Fruit fly (Drosophila melanogaster): ENCODE data around the gene Npl4.

The Npl4 gene

dm6 chr3R:25661531-25662193, 37.2 kb upstream of the Npl4 start, which contains the start of gene RASSF8 (continued):
- no peak for TF ChIP-seq CG4328 (GFP tag; optimal IDR thresholded peaks at IDR 0.05)
- no peak for TF ChIP-seq jumu (GFP tag; optimal IDR thresholded peaks at IDR 0.05)
- peak; percentile 57 for TF ChIP-seq CoRest (tag; optimal IDR thresholded peaks at IDR 0.05)
- peak; percentile 20 for TF ChIP-seq Elba2 (GFP tag; optimal IDR thresholded peaks at IDR 0.05)
- TF ChIP-seq bab2 (GFP tag; optimal IDR thresholded peaks at IDR 0.05) = peak; percentile 29
- TF ChIP-seq nerfin-2 (GFP tag; IDR thresholded peaks at IDR 0.05; ENCODE audit: partially characterized antibody) = peak; percentile 54
- peak; percentile 60 for TF ChIP-seq HLH54F (GFP tag; optimal IDR thresholded peaks at IDR 0.05)
- peak; percentile 22 for TF ChIP-seq CG8944 (GFP tag; optimal IDR thresholded peaks at IDR 0.05)
- TF ChIP-seq CG4820 (GFP tag; optimal IDR thresholded peaks at IDR 0.05) = peak; percentile 17
- peak; percentile 46 for TF ChIP-seq kah (GFP tag; optimal IDR thresholded peaks at IDR 0.05)
- no peak for TF ChIP-seq CrebB (tag; optimal IDR thresholded peaks at IDR 0.05)
- TF ChIP-seq Sin3A (optimal IDR thresholded peaks at IDR 0.05) = peak; percentile 41
- no peak for TF ChIP-seq CG10462 (GFP tag; optimal IDR thresholded peaks at IDR 0.05)
- TF ChIP-seq ind (GFP tag; optimal IDR thresholded peaks at IDR 0.05) = peak; percentile 18
- TF ChIP-seq CG15696 (tag; optimal IDR thresholded peaks at IDR 0.05) = no peak
- TF ChIP-seq zen2 (GFP tag; IDR thresholded peaks at IDR 0.05; ENCODE audit: partially characterized antibody) = peak; percentile 7; the same call in 1 of the 3 replicates
- TF ChIP-seq CG14965 (GFP tag; optimal IDR thresholded peaks at IDR 0.05; ENCODE audit: borderline replicate concordance) = no peak
- TF ChIP-seq CG11093 (GFP tag; IDR thresholded peaks at IDR 0.05) = no peak
- TF ChIP-seq Doc3 (GFP tag; IDR thresholded peaks at IDR 0.05; ENCODE audit: partially characterized antibody) = peak; percentile 52; the same call in 1 of the 3 replicates
- TF ChIP-seq CG3726 (GFP tag; IDR thresholded peaks at IDR 0.05) = no peak
- TF ChIP-seq Med (GFP tag) = peak; percentile 79
- TF ChIP-seq fd3F (GFP tag; optimal IDR thresholded peaks at IDR 0.05) = no peak
- TF ChIP-seq CG4282 (GFP tag; optimal IDR thresholded peaks at IDR 0.05) = no peak
- TF ChIP-seq al (GFP tag; IDR thresholded peaks at IDR 0.05) = peak; percentile 13; the same call in 1 of the 2 replicates
- TF ChIP-seq CG11504 (tag; optimal IDR thresholded peaks at IDR 0.05) = peak; percentile 33
- TF ChIP-seq crp (GFP tag; optimal IDR thresholded peaks at IDR 0.05) = no peak
- TF ChIP-seq Dll (GFP tag; IDR thresholded peaks at IDR 0.05; ENCODE audit: partially characterized antibody) = peak; percentile 72
- TF ChIP-seq mld (GFP tag; IDR thresholded peaks at IDR 0.05; ENCODE audit: partially characterized antibody) = 0 out of 3 replicates have a peak, but pooled peaks have one; percentile 14
- no peak for TF ChIP-seq CG12299 (tag; optimal IDR thresholded peaks at IDR 0.05)
- peak; percentile 65; the same call in 2 of the 3 replicates for TF ChIP-seq hb (GFP tag; IDR thresholded peaks at IDR 0.05; ENCODE audit: partially characterized antibody)
- peak; percentile 82 for TF ChIP-seq row (GFP tag; IDR thresholded peaks at IDR 0.05)
- peak; percentile 9 for TF ChIP-seq Side (GFP tag; optimal IDR thresholded peaks at IDR 0.05)
- TF ChIP-seq Dip3 (GFP tag; optimal IDR thresholded peaks at IDR 0.05) = peak; percentile 12
- TF ChIP-seq Trl (optimal IDR thresholded peaks at IDR 0.05) = no peak
- peak; percentile 20 for TF ChIP-seq Trl (GFP tag; optimal IDR thresholded peaks at IDR 0.05)
- TF ChIP-seq Pdp1 (GFP tag; optimal IDR thresholded peaks at IDR 0.05) = peak in 1 of 2 experiments; percentile 46
- TF ChIP-seq CG1602 (GFP tag; optimal IDR thresholded peaks at IDR 0.05) = peak; percentile 6
- no peak for TF ChIP-seq cwo (GFP tag; optimal IDR thresholded peaks at IDR 0.05)
- peak; percentile 71 for TF ChIP-seq Scr (GFP tag; IDR thresholded peaks at IDR 0.05; ENCODE audit: partially characterized antibody)
- TF ChIP-seq CG17385 (GFP tag; optimal IDR thresholded peaks at IDR 0.05) = peak; percentile 95
- TF ChIP-seq Sox102F (GFP tag; optimal IDR thresholded peaks at IDR 0.05) = peak; percentile 9
- no peak for TF ChIP-seq CG14667 (GFP tag; IDR thresholded peaks at IDR 0.05)
- TF ChIP-seq CG7963 (GFP tag; IDR thresholded peaks at IDR 0.05; ENCODE audit: partially characterized antibody) = peak; percentile 44; the same call in 1 of the 3 replicates
- TF ChIP-seq esg (GFP tag; conservative IDR thresholded peaks at IDR 0.05) = 0 out of 2 replicates have a peak, but pooled peaks have one; percentile 14
- no peak for TF ChIP-seq Poxn (GFP tag; IDR thresholded peaks at IDR 0.05)
- TF ChIP-seq HLH4C (GFP tag; IDR thresholded peaks at IDR 0.05; ENCODE audit: partially characterized antibody) = peak; percentile 68
- peak; percentile 46; the same call in 1 of the 2 replicates for TF ChIP-seq sna (GFP tag; IDR thresholded peaks at IDR 0.05; ENCODE audit: partially characterized antibody)
- peak; percentile 73 for TF ChIP-seq amos (GFP tag; IDR thresholded peaks at IDR 0.05; ENCODE audit: partially characterized antibody)
